Fruit fly (Drosophila melanogaster) whole organism, embryonic: Measurements from ENCODE around the gene CG11458.
A peak's percentile ranks its signal among the peaks of the same experiment; 100 is the strongest.

Source experiments
- CG18599 ChIP-seq: fragments of 200-800 bp; sonication (Bioruptor generic); optimal IDR thresholded peaks from 3 replicates; lab custom pipeline; 2017; ENCODE audit warnings: missing biosample characterization, missing genetic modification characterization, mild to moderate bottlenecking, moderate library complexity, missing genetic modification reagents
- CG5953 ChIP-seq: fragments of 200-800 bp; sonication (Bioruptor generic); IDR thresholded peaks from 2 replicates; pipeline ENCODE4 v1.3.6; 2022; ENCODE audit warnings: missing biosample characterization, missing genetic modification characterization
- luna ChIP-seq: fragments of 200-800 bp; sonication (Bioruptor generic); optimal IDR thresholded peaks from 2 replicates; lab custom pipeline; 2016; ENCODE audit warnings: missing biosample characterization, missing genetic modification characterization

- TF ChIP-seq CG18599 (GFP tag; lab: Kevin White, UChicago) (peak; percentile 57), luna (no peak), CG5953 (GFP tag; lab: Robert Waterston, UW) (no peak)
Measured at dm6 chr3L:20868995-20869394, 36.6 kb upstream of the CG11458 start.
